Worm (Caenorhabditis elegans) whole organism, L3 larva: Measurements from ENCODE around the gene str-43.

Experiments used
- ZK546.5 ChIP-seq: sonication (generic microtip); optimal IDR thresholded peaks from 2 replicates; lab custom pipeline; 2017; ENCODE audit warnings: missing biosample characterization, missing genetic modification characterization
- elt-1 ChIP-seq: fragments of 150-350 bp; optimal IDR thresholded peaks from 2 replicates; lab custom pipeline; 2014; ENCODE audit warnings: missing biosample characterization, missing genetic modification characterization
- elt-2 ChIP-seq: sonication (generic microtip); optimal IDR thresholded peaks from 2 replicates; lab custom pipeline; 2016; ENCODE audit warnings: missing genetic modification reagents, mild to moderate bottlenecking, missing genetic modification characterization, missing compliant biosample characterization
- fkh-2 ChIP-seq: fragments of 150-350 bp; optimal IDR thresholded peaks from 2 replicates; lab custom pipeline; 2014; ENCODE audit warnings: missing biosample characterization, missing genetic modification reagents, missing genetic modification characterization
- nhr-28 ChIP-seq: fragments of 150-350 bp; optimal IDR thresholded peaks from 2 replicates; lab custom pipeline; 2014; ENCODE audit warnings: missing biosample characterization, missing genetic modification characterization
- nhr-76 ChIP-seq: fragments of 150-350 bp; sonication (generic microtip); optimal IDR thresholded peaks from 5 replicates; lab custom pipeline; 2014; ENCODE audit warnings: missing biosample characterization, missing genetic modification characterization
- nhr-77 ChIP-seq: fragments of 150-350 bp; optimal IDR thresholded peaks from 2 replicates; lab custom pipeline; 2014; ENCODE audit warnings: missing biosample characterization, missing genetic modification characterization
- tbx-2 ChIP-seq: sonication (generic microtip); optimal IDR thresholded peaks from 2 replicates; lab custom pipeline; 2016; ENCODE audit warnings: mild to moderate bottlenecking, missing genetic modification characterization, missing compliant biosample characterization

ce11 chrV:15758449-15758848 lies 6.5 kb upstream of the str-43 start, which contains the start of gene str-9:
- no peak for TF ChIP-seq nhr-77
- TF ChIP-seq elt-1 (tag; lab: Kevin White, UChicago), result no peak
- TF ChIP-seq nhr-76 (tag; lab: Kevin White, UChicago), result no peak
- TF ChIP-seq elt-2, result no peak
- TF ChIP-seq tbx-2 (tag; lab: Kevin White, UChicago), result no peak
- TF ChIP-seq fkh-2 (tag; lab: Kevin White, UChicago), result no peak
- no peak for TF ChIP-seq ZK546.5 (tag; lab: Kevin White, UChicago)
- TF ChIP-seq nhr-28 (tag; lab: Kevin White, UChicago), result no peak
